Worm (Caenorhabditis elegans) whole organism, young adult: ENCODE measurements around the gene F45E1.4.

Experiments used
- F49E8.2 ChIP-seq: sonication (generic microtip); optimal IDR thresholded peaks from 3 replicates; lab custom pipeline; 2017; ENCODE audit warnings: missing genetic modification characterization, mild to moderate bottlenecking, missing compliant biosample characterization, antibody characterized with exemption, moderate library complexity; ENCODE audit not compliant: insufficient read depth
- K11D2.4 ChIP-seq: fragments of 200-800 bp; sonication (Bioruptor generic); IDR thresholded peaks from 2 replicates; pipeline ENCODE4 v1.3.6; 2022; ENCODE audit warnings: missing genetic modification reagents, missing genetic modification characterization, missing compliant biosample characterization
- T07F8.4 ChIP-seq: sonication (generic microtip); optimal IDR thresholded peaks from 2 replicates; lab custom pipeline; 2016; ENCODE audit warnings: mild to moderate bottlenecking, missing genetic modification characterization, moderate library complexity, missing compliant biosample characterization
- Y53G8AR.9 ChIP-seq: fragments of 200-800 bp; sonication (Bioruptor generic); conservative IDR thresholded peaks from 2 replicates; pipeline ENCODE4 v1.3.6; 2022; ENCODE audit warnings: missing genetic modification reagents, missing genetic modification characterization, missing compliant biosample characterization
- Y67H2A.10 ChIP-seq: fragments of 200-800 bp; sonication (Bioruptor generic); conservative IDR thresholded peaks from 2 replicates; pipeline ENCODE4 v1.3.6; 2022; ENCODE audit warnings: missing genetic modification reagents, missing genetic modification characterization, missing compliant biosample characterization
- Y79H2A.3 ChIP-seq: fragments of 200-800 bp; sonication (Bioruptor generic); conservative IDR thresholded peaks from 2 replicates; pipeline ENCODE4 v1.3.6; 2022; ENCODE audit warnings: missing genetic modification reagents, missing genetic modification characterization, missing compliant biosample characterization
- dox-1 ChIP-seq: fragments of 200-800 bp; sonication (Bioruptor generic); IDR thresholded peaks from 2 replicates; pipeline ENCODE4 v1.3.6; 2022; ENCODE audit warnings: missing genetic modification reagents, missing genetic modification characterization, missing compliant biosample characterization
- dpl-1 ChIP-seq: fragments of 150-350 bp; optimal IDR thresholded peaks from 2 replicates; lab custom pipeline; 2014; ENCODE audit warnings: missing biosample characterization, missing genetic modification reagents, missing genetic modification characterization
- madf-6 ChIP-seq: fragments of 200-800 bp; sonication (Bioruptor generic); IDR thresholded peaks from 2 replicates; pipeline ENCODE4 v1.3.6; 2022; ENCODE audit warnings: missing genetic modification reagents, missing genetic modification characterization, missing compliant biosample characterization
- pha-4 ChIP-seq: fragments of 150-350 bp; sonication (generic microtip); optimal IDR thresholded peaks from 2 replicates; lab custom pipeline; 2014; ENCODE audit warnings: missing biosample characterization, missing genetic modification reagents, missing genetic modification characterization
- unc-62 ChIP-seq: fragments of 150-350 bp; optimal IDR thresholded peaks from 2 replicates; lab custom pipeline; 2014; ENCODE audit warnings: missing biosample characterization, missing genetic modification reagents, missing genetic modification characterization
- zim-3 ChIP-seq: sonication (generic microtip); optimal IDR thresholded peaks from 2 replicates; lab custom pipeline; 2017; ENCODE audit warnings: mild to moderate bottlenecking, missing genetic modification characterization, moderate library complexity, missing compliant biosample characterization

DNA sequence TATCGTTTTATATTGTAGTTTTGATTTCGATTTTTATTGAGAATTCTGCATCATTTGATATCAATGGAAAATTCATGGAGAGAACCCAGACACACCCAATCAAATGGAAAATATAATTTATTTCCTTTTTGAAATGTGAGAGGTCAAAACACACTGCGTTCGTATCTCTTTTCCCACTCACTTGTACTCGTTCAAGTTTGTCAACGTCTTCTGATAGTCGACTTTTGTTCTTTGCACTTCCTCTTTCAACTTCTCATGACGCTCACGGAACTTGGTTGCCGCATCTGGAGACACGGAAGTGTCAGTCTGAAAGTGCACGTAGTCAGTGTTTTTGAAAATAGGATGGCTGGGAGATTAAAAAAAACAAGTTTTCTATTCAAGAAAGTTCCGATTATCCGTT, 4.5 kb downstream of the F45E1.4 start:
- no peak for TF ChIP-seq Y67H2A.10 (GFP tag; lab: Robert Waterston, UW)
- no peak for TF ChIP-seq dpl-1 (GFP tag; lab: Kevin White, UChicago)
- TF ChIP-seq unc-62 (GFP tag; lab: Kevin White, UChicago) = no peak
- TF ChIP-seq Y53G8AR.9 = no peak
- TF ChIP-seq dox-1 (GFP tag; lab: Robert Waterston, UW) = no peak
- no peak for TF ChIP-seq madf-6
- no peak for TF ChIP-seq T07F8.4 (tag; lab: Kevin White, UChicago)
- TF ChIP-seq Y79H2A.3 (GFP tag; lab: Robert Waterston, UW) = no peak
- TF ChIP-seq pha-4 = no peak
- TF ChIP-seq K11D2.4 (GFP tag; lab: Robert Waterston, UW) = no peak
- no peak for TF ChIP-seq F49E8.2 (tag; lab: Kevin White, UChicago)
- no peak for TF ChIP-seq zim-3 (tag; lab: Kevin White, UChicago)
